Worm (Caenorhabditis elegans): ENCODE results near the gene F53F4.7.

ce11 chrV:13578637-13579036, 35.1 kb downstream of the F53F4.7 start, which contains the start of gene C50B8.6:
- TF ChIP-seq him-1 (tag; optimal IDR thresholded peaks at IDR 0.05) (no peak), dao-5 (tag; optimal IDR thresholded peaks at IDR 0.05) (no peak)

Data from whole organism, L4/young adult.